Fruit fly (Drosophila melanogaster) whole organism, embryonic: ENCODE data around the gene Root.

Experiments used
- Atf3 ChIP-seq: fragments of 200-800 bp; sonication (Bioruptor generic); optimal IDR thresholded peaks from 3 replicates; lab custom pipeline; 2016; ENCODE audit warnings: missing biosample characterization, missing genetic modification characterization
- Atf6 ChIP-seq: fragments of 200-800 bp; sonication (Bioruptor generic); IDR thresholded peaks from 2 replicates; pipeline ENCODE4 v1.3.6; 2022; ENCODE audit warnings: missing biosample characterization, missing genetic modification characterization
- BtbVII ChIP-seq: fragments of 200-800 bp; sonication (Bioruptor generic); optimal IDR thresholded peaks from 3 replicates; lab custom pipeline; 2017; ENCODE audit warnings: missing biosample characterization, mild to moderate bottlenecking, missing genetic modification characterization
- C15 ChIP-seq: fragments of 200-800 bp; sonication (Bioruptor generic); IDR thresholded peaks from 3 replicates; pipeline ENCODE4 v1.3.6; 2022; ENCODE audit warnings: missing biosample characterization, missing genetic modification characterization
- CG11504 ChIP-seq: fragments of 200-800 bp; sonication (Bioruptor generic); optimal IDR thresholded peaks from 3 replicates; lab custom pipeline; 2019; ENCODE audit warnings: missing biosample characterization, mild to moderate bottlenecking, missing genetic modification characterization, moderate library complexity
- CG1233 ChIP-seq: fragments of 200-800 bp; sonication (Bioruptor generic); optimal IDR thresholded peaks from 4 replicates; lab custom pipeline; 2018; ENCODE audit warnings: missing biosample characterization, mild to moderate bottlenecking, missing genetic modification characterization
- CG12391 ChIP-seq: fragments of 200-800 bp; sonication (Bioruptor generic); optimal IDR thresholded peaks from 3 replicates; lab custom pipeline; 2018; ENCODE audit warnings: missing biosample characterization, mild to moderate bottlenecking, missing genetic modification characterization, moderate library complexity
- CG12744 ChIP-seq: fragments of 200-800 bp; sonication (Bioruptor generic); optimal IDR thresholded peaks from 2 replicates; lab custom pipeline; 2016; ENCODE audit warnings: missing biosample characterization, missing genetic modification characterization
- CG12769 ChIP-seq: fragments of 200-800 bp; sonication (Bioruptor generic); optimal IDR thresholded peaks from 2 replicates; lab custom pipeline; 2019; ENCODE audit warnings: missing biosample characterization, mild to moderate bottlenecking, missing genetic modification characterization, moderate library complexity
- CG13775 ChIP-seq: fragments of 200-800 bp; sonication (Bioruptor generic); optimal IDR thresholded peaks from 3 replicates; lab custom pipeline; 2017; ENCODE audit warnings: missing biosample characterization, mild to moderate bottlenecking, missing genetic modification characterization
- CG1647 ChIP-seq: fragments of 200-800 bp; sonication (Bioruptor generic); optimal IDR thresholded peaks from 3 replicates; lab custom pipeline; 2016; ENCODE audit warnings: missing biosample characterization, missing genetic modification characterization
- CG17568 ChIP-seq: fragments of 200-800 bp; sonication (Bioruptor generic); optimal IDR thresholded peaks from 2 replicates; lab custom pipeline; 2018; ENCODE audit warnings: missing biosample characterization, mild to moderate bottlenecking, missing genetic modification characterization, moderate library complexity
- CG1792 ChIP-seq: fragments of 200-800 bp; sonication (Bioruptor generic); optimal IDR thresholded peaks from 2 replicates; lab custom pipeline; 2016; ENCODE audit warnings: missing biosample characterization, missing genetic modification characterization
- CG2202 ChIP-seq: fragments of 200-800 bp; sonication (Bioruptor generic); optimal IDR thresholded peaks from 2 replicates; lab custom pipeline; 2018; ENCODE audit warnings: missing biosample characterization, mild to moderate bottlenecking, missing genetic modification characterization
- CG33557 ChIP-seq: fragments of 200-800 bp; sonication (Bioruptor generic); optimal IDR thresholded peaks from 2 replicates; lab custom pipeline; 2019; ENCODE audit warnings: missing biosample characterization, mild to moderate bottlenecking, missing genetic modification characterization, moderate library complexity
- CG34422 ChIP-seq: fragments of 200-800 bp; sonication (Bioruptor generic); IDR thresholded peaks from 3 replicates; pipeline ENCODE4 v1.3.6; 2022; ENCODE audit warnings: missing biosample characterization, missing genetic modification characterization
- CG4328 ChIP-seq: fragments of 200-800 bp; sonication (Bioruptor generic); optimal IDR thresholded peaks from 3 replicates; lab custom pipeline; 2017; ENCODE audit warnings: missing biosample characterization, missing genetic modification reagents, missing genetic modification characterization
- CG7556 ChIP-seq: fragments of 200-800 bp; sonication (Bioruptor generic); optimal IDR thresholded peaks from 2 replicates; lab custom pipeline; 2017; ENCODE audit warnings: missing biosample characterization, mild to moderate bottlenecking, missing genetic modification characterization
- CG9437 ChIP-seq: fragments of 200-800 bp; sonication (Bioruptor generic); optimal IDR thresholded peaks from 2 replicates; lab custom pipeline; 2018; ENCODE audit warnings: missing biosample characterization, mild to moderate bottlenecking, missing genetic modification characterization
- Chrac-16 ChIP-seq: fragments of 200-800 bp; sonication (Bioruptor generic); optimal IDR thresholded peaks from 3 replicates; lab custom pipeline; 2016; ENCODE audit warnings: missing biosample characterization, missing genetic modification characterization
- Doc2 ChIP-seq: fragments of 200-800 bp; sonication (Bioruptor generic); IDR thresholded peaks from 2 replicates; pipeline ENCODE4 v1.3.6; 2022; ENCODE audit warnings: missing biosample characterization, missing genetic modification characterization
- Ets97D ChIP-seq: fragments of 200-800 bp; sonication (Bioruptor generic); optimal IDR thresholded peaks from 3 replicates; lab custom pipeline; 2016; ENCODE audit warnings: missing biosample characterization, missing genetic modification characterization
- H15 ChIP-seq: fragments of 200-800 bp; sonication (Bioruptor generic); IDR thresholded peaks from 3 replicates; pipeline ENCODE4 v1.3.6; 2022; ENCODE audit warnings: missing biosample characterization, missing genetic modification characterization
- MBD-R2 ChIP-seq: fragments of 200-800 bp; sonication (Bioruptor generic); IDR thresholded peaks from 2 replicates; pipeline ENCODE4 v1.3.6; 2022; ENCODE audit warnings: missing biosample characterization, missing genetic modification characterization
- Meics ChIP-seq: fragments of 200-800 bp; sonication (Bioruptor generic); optimal IDR thresholded peaks from 2 replicates; lab custom pipeline; 2017; ENCODE audit warnings: missing biosample characterization, mild to moderate bottlenecking, missing genetic modification characterization
- Poxn ChIP-seq: fragments of 200-800 bp; sonication (Bioruptor generic); IDR thresholded peaks from 2 replicates; pipeline ENCODE4 v1.3.6; 2022; ENCODE audit warnings: missing biosample characterization, missing genetic modification characterization
- Six4 ChIP-seq: fragments of 200-800 bp; sonication (Bioruptor generic); optimal IDR thresholded peaks from 2 replicates; lab custom pipeline; 2016; ENCODE audit warnings: missing biosample characterization, missing genetic modification characterization
- YL-1 ChIP-seq: fragments of 200-800 bp; sonication (Bioruptor generic); optimal IDR thresholded peaks from 3 replicates; lab custom pipeline; 2017; ENCODE audit warnings: missing biosample characterization, mild to moderate bottlenecking, missing genetic modification characterization
- ase ChIP-seq: fragments of 200-800 bp; sonication (Bioruptor generic); IDR thresholded peaks from 3 replicates; pipeline ENCODE4 v1.3.6; 2022; ENCODE audit warnings: missing biosample characterization, missing genetic modification characterization
- crc ChIP-seq: fragments of 200-800 bp; sonication (Bioruptor generic); optimal IDR thresholded peaks from 2 replicates; lab custom pipeline; 2016; ENCODE audit warnings: missing biosample characterization, missing genetic modification characterization
- cwo ChIP-seq: fragments of 200-800 bp; sonication (Bioruptor generic); optimal IDR thresholded peaks from 3 replicates; lab custom pipeline; 2017; ENCODE audit warnings: missing biosample characterization, missing genetic modification characterization, mild to moderate bottlenecking, moderate library complexity, missing genetic modification reagents
- en ChIP-seq: fragments of 200-800 bp; sonication (Bioruptor generic); optimal IDR thresholded peaks from 2 replicates; lab custom pipeline; 2016; ENCODE audit warnings: missing biosample characterization, missing genetic modification characterization
- fd102C ChIP-seq: fragments of 200-800 bp; sonication (Bioruptor generic); optimal IDR thresholded peaks from 2 replicates; lab custom pipeline; 2018; ENCODE audit warnings: missing biosample characterization, mild to moderate bottlenecking, missing genetic modification characterization, moderate library complexity
- fu2 ChIP-seq: fragments of 200-800 bp; sonication (Bioruptor generic); optimal IDR thresholded peaks from 2 replicates; lab custom pipeline; 2016; ENCODE audit warnings: missing biosample characterization, missing genetic modification characterization
- gcm ChIP-seq: fragments of 200-800 bp; sonication (Bioruptor generic); optimal IDR thresholded peaks from 2 replicates; lab custom pipeline; 2019; ENCODE audit warnings: missing biosample characterization, mild to moderate bottlenecking, missing genetic modification characterization, moderate library complexity
- gsb ChIP-seq: fragments of 200-800 bp; sonication (Bioruptor generic); IDR thresholded peaks from 2 replicates; pipeline ENCODE4 v1.3.6; 2022; ENCODE audit warnings: missing biosample characterization, missing genetic modification characterization
- hb ChIP-seq: fragments of 200-800 bp; sonication (Bioruptor generic); IDR thresholded peaks from 3 replicates; pipeline ENCODE4 v1.3.6; 2022; ENCODE audit warnings: missing biosample characterization, missing genetic modification characterization; ENCODE audit not compliant: partially characterized antibody
- hth ChIP-seq: fragments of >200 bp; optimal IDR thresholded peaks from 2 replicates; lab custom pipeline; 2017; ENCODE audit warnings: inconsistent platforms
- ind ChIP-seq: fragments of 200-800 bp; sonication (Bioruptor generic); optimal IDR thresholded peaks from 3 replicates; lab custom pipeline; 2016; ENCODE audit warnings: missing biosample characterization, missing genetic modification characterization
- insv ChIP-seq, 2 experiments: fragments of 200-800 bp; sonication (Bioruptor generic); optimal IDR thresholded peaks; 3 replicates each; lab custom pipeline; 2016 to 2018; ENCODE audit warnings: missing biosample characterization in 2 of 2, missing genetic modification characterization in 2 of 2
- kay ChIP-seq: fragments of 200-800 bp; sonication (Bioruptor generic); optimal IDR thresholded peaks from 2 replicates; lab custom pipeline; 2016; ENCODE audit warnings: missing biosample characterization, missing genetic modification characterization
- knrl ChIP-seq: fragments of 200-800 bp; sonication (Bioruptor generic); IDR thresholded peaks from 3 replicates; pipeline ENCODE4 v1.3.6; 2022; ENCODE audit warnings: missing biosample characterization, missing genetic modification characterization; ENCODE audit not compliant: partially characterized antibody
- nau ChIP-seq: fragments of 200-800 bp; sonication (Bioruptor generic); optimal IDR thresholded peaks from 3 replicates; lab custom pipeline; 2017; ENCODE audit warnings: missing biosample characterization, mild to moderate bottlenecking, missing genetic modification characterization, missing genetic modification reagents
- pb ChIP-seq: fragments of 200-800 bp; sonication (Bioruptor generic); optimal IDR thresholded peaks from 3 replicates; lab custom pipeline; 2016; ENCODE audit warnings: missing biosample characterization, missing genetic modification characterization
- rib ChIP-seq: fragments of 200-800 bp; sonication (Bioruptor generic); IDR thresholded peaks from 2 replicates; pipeline ENCODE4 v1.3.6; 2022; ENCODE audit warnings: missing biosample characterization, missing genetic modification characterization
- sc ChIP-seq, 3 experiments: fragments of >200 bp in 2 of 3; fragments of 200-800 bp in 1 of 3; sonication (Bioruptor generic) in 1 of 3; optimal IDR thresholded peaks; 2 replicates in 2 of 3; 3 replicates in 1 of 3; lab custom pipeline; 2017; ENCODE audit warnings: mild to moderate bottlenecking in 1 of 3, missing biosample characterization in 1 of 3, missing genetic modification characterization in 1 of 3, missing genetic modification reagents in 1 of 3
- schlank ChIP-seq: fragments of 200-800 bp; sonication (Bioruptor generic); optimal IDR thresholded peaks from 2 replicates; lab custom pipeline; 2018; ENCODE audit warnings: missing biosample characterization, mild to moderate bottlenecking, missing genetic modification characterization
- sim ChIP-seq: fragments of 200-800 bp; sonication (Bioruptor generic); IDR thresholded peaks from 2 replicates; pipeline ENCODE4 v1.3.6; 2022; ENCODE audit warnings: missing biosample characterization, missing genetic modification characterization
- tap ChIP-seq: fragments of 200-800 bp; optimal IDR thresholded peaks from 3 replicates; lab custom pipeline; 2019; ENCODE audit warnings: missing biosample characterization, mild to moderate bottlenecking, missing genetic modification characterization, moderate library complexity
- z ChIP-seq: fragments of 200-800 bp; sonication (Bioruptor generic); IDR thresholded peaks from 3 replicates; pipeline ENCODE4 v1.3.6; 2022; ENCODE audit warnings: missing biosample characterization, missing genetic modification characterization

Root gene

dm6 chr3R:24108902-24109389, 4.1 kb upstream of the Root start, which contains the start of the genes eIF4EHP and CG18428 (continued):
- peak; percentile 99 for TF ChIP-seq ind (GFP tag; lab: Kevin White, UChicago)
- peak; percentile 99 for TF ChIP-seq Chrac-16
- peak; percentile 94 for TF ChIP-seq kay (GFP tag; lab: Kevin White, UChicago)
- peak; percentile 79 for TF ChIP-seq crc (GFP tag; lab: Kevin White, UChicago)
- no peak for TF ChIP-seq knrl
- TF ChIP-seq Meics (GFP tag; lab: Kevin White, UChicago): peak; percentile 99
- peak; percentile 99 for TF ChIP-seq tap (tag; lab: Kevin White, UChicago)
- TF ChIP-seq rib (GFP tag; lab: Robert Waterston, UW): no peak
- no peak; the same call in 1 of the 2 replicates for TF ChIP-seq MBD-R2
- peak; percentile 76 for TF ChIP-seq pb (GFP tag; lab: Kevin White, UChicago)
- no peak for TF ChIP-seq Doc2 (GFP tag; lab: Robert Waterston, UW)
- TF ChIP-seq H15 (GFP tag; lab: Robert Waterston, UW): no peak
- TF ChIP-seq cwo (GFP tag; lab: Kevin White, UChicago): peak; percentile 98
- TF ChIP-seq Six4 (GFP tag; lab: Kevin White, UChicago): peak; percentile 98
- no peak for TF ChIP-seq z (GFP tag; lab: Robert Waterston, UW)
- peak; percentile 100 for TF ChIP-seq gcm (GFP tag; lab: Kevin White, UChicago)
- TF ChIP-seq nau (GFP tag; lab: Kevin White, UChicago): peak; percentile 96
- TF ChIP-seq schlank: peak; percentile 97
- peak; percentile 94 for TF ChIP-seq CG12769 (tag; lab: Kevin White, UChicago)
- TF ChIP-seq sim (GFP tag; lab: Robert Waterston, UW): no peak
- TF ChIP-seq CG2202 (tag; lab: Kevin White, UChicago): peak; percentile 99
- peak; percentile 99 for TF ChIP-seq CG4328 (GFP tag; lab: Kevin White, UChicago)
- TF ChIP-seq fu2: peak; percentile 75
- peak; percentile 69 for TF ChIP-seq en (GFP tag; lab: Kevin White, UChicago)
- peak; percentile 97 for TF ChIP-seq CG9437 (GFP tag; lab: Kevin White, UChicago)
- peak; percentile 98 for TF ChIP-seq CG17568
- peak; percentile 99 for TF ChIP-seq CG11504 (tag; lab: Kevin White, UChicago)
- TF ChIP-seq CG13775 (GFP tag; lab: Kevin White, UChicago): peak; percentile 99
- peak; percentile 87 for TF ChIP-seq CG1647 (GFP tag; lab: Kevin White, UChicago)
- TF ChIP-seq CG12744: peak; percentile 84
- no peak for TF ChIP-seq hb (GFP tag; lab: Robert Waterston, UW)
- peak; percentile 99 for TF ChIP-seq YL-1
- peak; percentile 100 for TF ChIP-seq CG12391 (tag; lab: Kevin White, UChicago)
- peak; percentile 84 for TF ChIP-seq Ets97D (GFP tag; lab: Kevin White, UChicago)
- TF ChIP-seq insv (GFP tag; optimal IDR thresholded peaks at IDR 0.05; lab: Kevin White, UChicago): peak in 1 of 2 experiments; percentile 88
- peak; percentile 99 for TF ChIP-seq CG1233 (GFP tag; lab: Kevin White, UChicago)
- no peak for TF ChIP-seq CG34422
- 0 out of 2 replicates have a peak, but pooled peaks have one; percentile 97 for TF ChIP-seq Poxn (GFP tag; lab: Robert Waterston, UW)
- no peak; the same call in 1 of the 3 replicates for TF ChIP-seq ase (GFP tag; lab: Robert Waterston, UW)
- TF ChIP-seq Atf3 (GFP tag; lab: Kevin White, UChicago): peak; percentile 70
- TF ChIP-seq fd102C (GFP tag; lab: Kevin White, UChicago): peak; percentile 91
- TF ChIP-seq sc (optimal IDR thresholded peaks at IDR 0.05; lab: Kevin White, UChicago): no peak
- peak; percentile 99 for TF ChIP-seq sc (GFP tag; optimal IDR thresholded peaks at IDR 0.05; lab: Kevin White, UChicago)
- TF ChIP-seq Atf6 (GFP tag; lab: Robert Waterston, UW): no peak
- peak; percentile 99 for TF ChIP-seq CG7556 (GFP tag; lab: Kevin White, UChicago)
- no peak for TF ChIP-seq hth
- TF ChIP-seq CG33557 (GFP tag; lab: Kevin White, UChicago): peak; percentile 100
- TF ChIP-seq C15 (GFP tag; lab: Robert Waterston, UW): peak; percentile 97; the same call in 1 of the 3 replicates
- no peak for TF ChIP-seq gsb
- TF ChIP-seq CG1792 (GFP tag; lab: Kevin White, UChicago): peak; percentile 81
- TF ChIP-seq BtbVII (GFP tag; lab: Kevin White, UChicago): peak; percentile 99
